Fruit fly (Drosophila melanogaster): ENCODE measurements around the gene CG7988.

The CG7988 gene

DNA sequence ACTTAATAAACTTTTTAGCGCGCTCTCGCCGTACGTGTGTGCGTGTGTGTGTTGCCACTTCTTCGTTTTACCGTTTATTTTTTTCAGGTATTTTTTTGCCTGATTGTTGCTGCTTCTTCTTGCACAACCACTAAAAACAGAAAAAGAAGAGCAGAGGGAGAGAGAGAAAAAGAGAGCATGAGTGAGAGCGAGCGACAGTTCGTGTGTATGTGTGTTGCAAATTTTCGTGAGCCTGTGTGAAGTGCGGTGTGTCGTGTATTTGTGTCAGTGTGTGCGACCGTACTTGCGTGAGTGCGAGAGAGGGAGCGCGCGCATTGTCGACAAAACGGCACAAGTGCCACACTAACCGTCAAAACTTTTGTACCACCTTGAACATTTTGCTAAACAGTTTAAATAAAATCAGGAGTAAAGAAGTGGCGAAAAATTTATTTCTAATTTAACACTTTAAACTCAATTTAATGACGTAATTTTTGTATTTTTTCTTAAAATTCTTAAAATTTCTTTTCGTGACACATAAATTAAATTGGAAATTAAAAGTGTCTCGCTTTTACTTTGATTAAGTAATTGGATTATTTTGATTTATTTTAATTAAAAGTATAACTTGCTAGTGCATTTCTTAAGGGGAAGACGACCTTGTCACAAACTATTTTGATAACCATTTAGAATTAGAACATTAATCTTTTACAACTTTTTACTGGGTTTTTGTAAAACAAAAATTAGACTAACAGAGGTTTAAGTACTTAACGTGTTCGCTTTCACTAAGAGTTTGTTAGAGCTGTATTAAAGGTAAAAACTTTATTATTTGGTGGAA is 23.1 kb upstream of the CG7988 start (continued):
- peak; percentile 60 for TF ChIP-seq CG4424 (GFP tag; optimal IDR thresholded peaks at IDR 0.05)
- TF ChIP-seq CG7556 (GFP tag; optimal IDR thresholded peaks at IDR 0.05) = peak; percentile 84
- no peak for TF ChIP-seq CG8359 (GFP tag; optimal IDR thresholded peaks at IDR 0.05; ENCODE audit: borderline replicate concordance)
- peak; percentile 41 for TF ChIP-seq pum (GFP tag; optimal IDR thresholded peaks at IDR 0.05)
- peak; percentile 44 for TF ChIP-seq fd96Cb (tag; optimal IDR thresholded peaks at IDR 0.05)
- TF ChIP-seq CG6791 (GFP tag; IDR thresholded peaks at IDR 0.05; ENCODE audit: partially characterized antibody) = no peak
- peak; percentile 17 for TF ChIP-seq CG30431 (GFP tag; optimal IDR thresholded peaks at IDR 0.05)
- peak; percentile 73 for TF ChIP-seq Sox100B (GFP tag; optimal IDR thresholded peaks at IDR 0.05)
- no peak for TF ChIP-seq NC2α (GFP tag; optimal IDR thresholded peaks at IDR 0.05)
- no peak for TF ChIP-seq tgo (GFP tag; IDR thresholded peaks at IDR 0.05)
- peak; percentile 66 for TF ChIP-seq CG16815 (GFP tag; optimal IDR thresholded peaks at IDR 0.05)
- peak; percentile 14 for TF ChIP-seq CG9609 (GFP tag; optimal IDR thresholded peaks at IDR 0.05)
- peak; percentile 62 for TF ChIP-seq CG8924 (tag; optimal IDR thresholded peaks at IDR 0.05)
- no peak for TF ChIP-seq esg (GFP tag; conservative IDR thresholded peaks at IDR 0.05)
- TF ChIP-seq cwo (GFP tag; optimal IDR thresholded peaks at IDR 0.05) = peak; percentile 51
- no peak for TF ChIP-seq CG8089 (GFP tag; optimal IDR thresholded peaks at IDR 0.05)
- TF ChIP-seq B-H1 (GFP tag; IDR thresholded peaks at IDR 0.05) = no peak
- peak; percentile 81 for TF ChIP-seq sd (tag; optimal IDR thresholded peaks at IDR 0.05)
- TF ChIP-seq ewg (GFP tag; optimal IDR thresholded peaks at IDR 0.05) = peak; percentile 65
- TF ChIP-seq Ssrp (tag; optimal IDR thresholded peaks at IDR 0.05) = peak; percentile 70
- TF ChIP-seq CoRest (tag; optimal IDR thresholded peaks at IDR 0.05) = peak; percentile 86
- TF ChIP-seq psq (GFP tag; optimal IDR thresholded peaks at IDR 0.05) = peak; percentile 31
- peak; percentile 77 for TF ChIP-seq Hr3 (GFP tag; optimal IDR thresholded peaks at IDR 0.05)
- peak; percentile 57 for TF ChIP-seq az2 (GFP tag; optimal IDR thresholded peaks at IDR 0.05)
- no peak for TF ChIP-seq sr (GFP tag; IDR thresholded peaks at IDR 0.05)
- peak; percentile 2 for TF ChIP-seq CG7928 (GFP tag; optimal IDR thresholded peaks at IDR 0.05)
- TF ChIP-seq cg (GFP tag; optimal IDR thresholded peaks at IDR 0.05) = peak; percentile 99
- no peak for TF ChIP-seq sim (GFP tag; IDR thresholded peaks at IDR 0.05)
- TF ChIP-seq Max (GFP tag; optimal IDR thresholded peaks at IDR 0.05) = peak; percentile 8
- TF ChIP-seq ind (GFP tag; optimal IDR thresholded peaks at IDR 0.05) = peak; percentile 51
- peak; percentile 22 for TF ChIP-seq mam (GFP tag; optimal IDR thresholded peaks at IDR 0.05)
- no peak for TF ChIP-seq sisA (GFP tag; IDR thresholded peaks at IDR 0.05)
- no peak for TF ChIP-seq CG2129 (GFP tag; IDR thresholded peaks at IDR 0.05; ENCODE audit: partially characterized antibody)
- TF ChIP-seq bsh (GFP tag; optimal IDR thresholded peaks at IDR 0.05) = peak; percentile 67 to 93
- TF ChIP-seq gsb-n (tag; optimal IDR thresholded peaks at IDR 0.05) = peak; percentile 50
- no peak for TF ChIP-seq NFAT (GFP tag; IDR thresholded peaks at IDR 0.05)
- peak in 1 of 2 experiments; percentile 77 for TF ChIP-seq Hr51 (GFP tag; optimal IDR thresholded peaks at IDR 0.05)
- peak; percentile 29 for TF ChIP-seq Myb (GFP tag; optimal IDR thresholded peaks at IDR 0.05)
- TF ChIP-seq CG15601 (tag; optimal IDR thresholded peaks at IDR 0.05) = peak; percentile 55
- peak; percentile 26 for TF ChIP-seq CG7745 (tag; optimal IDR thresholded peaks at IDR 0.05)
- TF ChIP-seq Dp (GFP tag; optimal IDR thresholded peaks at IDR 0.05) = peak; percentile 16
- peak; percentile 76 for TF ChIP-seq pros (GFP tag; optimal IDR thresholded peaks at IDR 0.05)
- TF ChIP-seq CG14860 (GFP tag; IDR thresholded peaks at IDR 0.05; ENCODE audit: partially characterized antibody) = no peak
- TF ChIP-seq Fer2 (tag; optimal IDR thresholded peaks at IDR 0.05) = peak; percentile 23
- peak; percentile 60 for TF ChIP-seq Sox102F (GFP tag; optimal IDR thresholded peaks at IDR 0.05)
- peak; percentile 62 for TF ChIP-seq CG12769 (tag; optimal IDR thresholded peaks at IDR 0.05)
- no peak for TF ChIP-seq Gug (GFP tag; IDR thresholded peaks at IDR 0.05)
- TF ChIP-seq tx (GFP tag; optimal IDR thresholded peaks at IDR 0.05) = peak; percentile 42

Data from whole organism, embryonic.